Worm (Caenorhabditis elegans) whole organism, midembryonic: ENCODE data around the gene F22F1.2.

ENCODE experiments used
- klf-2 ChIP-seq: fragments of 200-800 bp; sonication (Bioruptor generic); conservative IDR thresholded peaks from 2 replicates; pipeline ENCODE4 v1.3.6; 2022; ENCODE audit warnings: missing genetic modification reagents, missing genetic modification characterization, missing compliant biosample characterization
- med-1 ChIP-seq: sonication (generic microtip); optimal IDR thresholded peaks from 2 replicates; lab custom pipeline; 2017; ENCODE audit warnings: missing genetic modification characterization, mild to moderate bottlenecking, missing compliant biosample characterization, antibody characterized with exemption, missing genetic modification reagents; ENCODE audit not compliant: insufficient read depth
- ztf-29 ChIP-seq: fragments of 200-800 bp; sonication (Bioruptor generic); IDR thresholded peaks from 2 replicates; pipeline ENCODE4 v1.3.6; 2022; ENCODE audit warnings: missing genetic modification reagents, missing genetic modification characterization, missing compliant biosample characterization

DNA sequence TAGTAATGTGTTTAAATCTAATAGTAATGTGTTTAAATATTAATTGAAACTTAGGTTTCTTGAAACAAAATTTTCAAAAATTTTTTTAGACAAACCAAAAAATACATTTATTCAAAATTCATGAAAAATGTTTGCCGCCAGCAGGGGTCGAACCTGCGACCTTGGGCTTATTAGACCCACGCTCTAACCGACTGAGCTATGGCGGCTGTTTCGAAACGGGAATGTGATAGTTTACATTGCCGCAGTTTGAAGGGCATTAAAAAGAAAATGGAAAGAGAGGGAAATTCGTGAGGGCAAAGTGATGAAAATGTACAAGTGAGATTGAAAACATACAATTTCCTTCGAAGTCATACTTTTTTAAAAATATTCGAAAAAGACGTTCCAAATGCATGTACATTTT lies 6.0 kb upstream of the F22F1.2 start:
- TF ChIP-seq ztf-29 (GFP tag; lab: Robert Waterston, UW), result peak; percentile 71; the same call in 1 of the 2 replicates
- 0 out of 2 replicates have a peak, but pooled peaks have one; percentile 13 for TF ChIP-seq klf-2 (GFP tag; lab: Robert Waterston, UW)
- TF ChIP-seq med-1, result no peak
